Worm (Caenorhabditis elegans) whole organism, L1 larva: ENCODE data around the gene F54B3.4.

Experiments
- C16A3.4 ChIP-seq: fragments of 150-350 bp; optimal IDR thresholded peaks from 2 replicates; lab custom pipeline; 2014; ENCODE audit warnings: missing biosample characterization, missing genetic modification characterization
- C34B4.2 ChIP-seq: sonication (generic microtip); optimal IDR thresholded peaks from 2 replicates; lab custom pipeline; 2017; ENCODE audit warnings: mild to moderate bottlenecking, missing genetic modification characterization, missing compliant biosample characterization
- F16B12.6 ChIP-seq: fragments of 150-350 bp; optimal IDR thresholded peaks from 2 replicates; lab custom pipeline; 2014; ENCODE audit warnings: missing biosample characterization, missing genetic modification characterization
- Y116A8C.19 ChIP-seq: sonication (generic microtip); optimal IDR thresholded peaks from 2 replicates; lab custom pipeline; 2016; ENCODE audit warnings: missing compliant biosample characterization, missing genetic modification characterization, borderline replicate concordance
- alr-1 ChIP-seq: fragments of 200-800 bp; sonication (Bioruptor generic); optimal IDR thresholded peaks from 2 replicates; lab custom pipeline; 2018; ENCODE audit warnings: borderline replicate concordance, mild to moderate bottlenecking, missing genetic modification characterization, missing compliant biosample characterization
- ama-1 ChIP-seq: fragments of 150-350 bp; optimal IDR thresholded peaks from 2 replicates; lab custom pipeline; 2014
- blmp-1 ChIP-seq: fragments of 150-350 bp; optimal IDR thresholded peaks from 2 replicates; lab custom pipeline; 2014; ENCODE audit warnings: missing biosample characterization, missing genetic modification characterization
- ceh-88 ChIP-seq: fragments of 200-800 bp; sonication (Bioruptor generic); IDR thresholded peaks from 2 replicates; pipeline ENCODE4 v1.3.6; 2022; ENCODE audit warnings: missing genetic modification characterization, missing compliant biosample characterization
- ceh-90 ChIP-seq: sonication (generic microtip); optimal IDR thresholded peaks from 2 replicates; lab custom pipeline; 2016; ENCODE audit warnings: missing genetic modification characterization, missing compliant biosample characterization
- dsc-1 ChIP-seq: sonication (generic microtip); optimal IDR thresholded peaks from 2 replicates; lab custom pipeline; 2016; ENCODE audit warnings: mild to moderate bottlenecking, missing genetic modification characterization, missing compliant biosample characterization
- efl-1 ChIP-seq, 4 experiments: fragments of 150-350 bp; optimal IDR thresholded peaks in 3 of 4; peaks in 1 of 4; 1 replicate in 1 of 4; 2 replicates in 3 of 4; lab custom pipeline; 2014; ENCODE audit warnings: missing biosample characterization in 2 of 4, missing genetic modification characterization in 2 of 4, missing genetic modification reagents in 2 of 4
- efl-3 ChIP-seq: fragments of 200-800 bp; sonication (Bioruptor generic); optimal IDR thresholded peaks from 2 replicates; lab custom pipeline; 2018; ENCODE audit warnings: mild to moderate bottlenecking, missing genetic modification characterization, missing compliant biosample characterization
- egl-27 ChIP-seq, 2 experiments: fragments of 150-350 bp in 1 of 2; sonication (generic microtip); optimal IDR thresholded peaks; 3 replicates each; lab custom pipeline; 2017 to 2018; ENCODE audit warnings: missing biosample characterization in 2 of 2, missing genetic modification characterization in 2 of 2, missing genetic modification reagents in 2 of 2
- elt-2 ChIP-seq: sonication (generic microtip); optimal IDR thresholded peaks from 2 replicates; lab custom pipeline; 2016; ENCODE audit warnings: missing genetic modification characterization, mild to moderate bottlenecking, inconsistent platforms, missing compliant biosample characterization, missing genetic modification reagents
- elt-3 ChIP-seq, 6 experiments: fragments of 150-350 bp in 1 of 6; sonication (generic microtip); optimal IDR thresholded peaks; 2 replicates each; lab custom pipeline; 2017 to 2018; ENCODE audit warnings: missing biosample characterization in 6 of 6, missing genetic modification characterization in 6 of 6, inconsistent platforms in 1 of 6
- fkh-8 ChIP-seq: sonication (generic microtip); optimal IDR thresholded peaks from 2 replicates; lab custom pipeline; 2016; ENCODE audit warnings: mild to moderate bottlenecking, missing genetic modification characterization, missing compliant biosample characterization
- grh-1 ChIP-seq: fragments of 200-800 bp; sonication (Bioruptor generic); IDR thresholded peaks from 2 replicates; pipeline ENCODE4 v1.3.6; 2022; ENCODE audit warnings: missing genetic modification reagents, missing genetic modification characterization, missing compliant biosample characterization
- hlh-17 ChIP-seq: fragments of 200-800 bp; sonication (Bioruptor generic); optimal IDR thresholded peaks from 2 replicates; lab custom pipeline; 2018; ENCODE audit warnings: missing genetic modification characterization, mild to moderate bottlenecking, missing compliant biosample characterization, moderate library complexity, borderline replicate concordance
- hlh-4 ChIP-seq: sonication (generic microtip); optimal IDR thresholded peaks from 2 replicates; lab custom pipeline; 2016; ENCODE audit warnings: mild to moderate bottlenecking, missing genetic modification characterization, missing compliant biosample characterization
- irx-1 ChIP-seq: sonication (generic microtip); optimal IDR thresholded peaks from 2 replicates; lab custom pipeline; 2016; ENCODE audit warnings: missing genetic modification characterization, missing compliant biosample characterization
- isw-1 ChIP-seq: fragments of 200-800 bp; sonication (Bioruptor generic); IDR thresholded peaks from 2 replicates; pipeline ENCODE4 v1.3.6; 2022; ENCODE audit warnings: missing genetic modification characterization, missing compliant biosample characterization
- jun-1 ChIP-seq: fragments of 150-350 bp; optimal IDR thresholded peaks from 2 replicates; lab custom pipeline; 2014; ENCODE audit warnings: missing biosample characterization, missing genetic modification reagents, missing genetic modification characterization
- lin-13 ChIP-seq: fragments of 150-350 bp; optimal IDR thresholded peaks from 2 replicates; lab custom pipeline; 2014; ENCODE audit warnings: missing biosample characterization, missing genetic modification reagents, missing genetic modification characterization
- lin-14 ChIP-seq: fragments of 200-800 bp; sonication (Bioruptor generic); optimal IDR thresholded peaks from 2 replicates; lab custom pipeline; 2018; ENCODE audit warnings: mild to moderate bottlenecking, missing genetic modification characterization, moderate library complexity, missing compliant biosample characterization
- lin-15B ChIP-seq: fragments of 150-350 bp; sonication (generic microtip); optimal IDR thresholded peaks from 3 replicates; lab custom pipeline; 2014; ENCODE audit warnings: missing biosample characterization, missing genetic modification characterization
- lir-3 ChIP-seq: sonication (generic microtip); optimal IDR thresholded peaks from 2 replicates; lab custom pipeline; 2016; ENCODE audit warnings: mild to moderate bottlenecking, missing genetic modification characterization, moderate library complexity, missing compliant biosample characterization; ENCODE audit not compliant: poor library complexity
- lsy-2 ChIP-seq, 2 experiments: fragments of 150-350 bp; optimal IDR thresholded peaks; 2 replicates each; lab custom pipeline; 2014; ENCODE audit warnings: missing biosample characterization in 2 of 2, missing genetic modification characterization in 2 of 2
- mab-9 ChIP-seq: fragments of 200-800 bp; sonication (Bioruptor generic); IDR thresholded peaks from 2 replicates; pipeline ENCODE4 v1.3.6; 2022; ENCODE audit warnings: missing genetic modification reagents, missing genetic modification characterization, missing compliant biosample characterization
- mdl-1 ChIP-seq, 2 experiments: fragments of 150-350 bp; optimal IDR thresholded peaks; 2 replicates each; lab custom pipeline; 2014 to 2017; ENCODE audit warnings: missing biosample characterization in 2 of 2, missing genetic modification characterization in 2 of 2, inconsistent platforms in 1 of 2
- mef-2 ChIP-seq: fragments of 150-350 bp; optimal IDR thresholded peaks from 2 replicates; lab custom pipeline; 2014; ENCODE audit warnings: missing biosample characterization, missing genetic modification characterization
- mep-1 ChIP-seq: fragments of 150-350 bp; optimal IDR thresholded peaks from 2 replicates; lab custom pipeline; 2014; ENCODE audit warnings: missing biosample characterization, missing genetic modification characterization
- nhr-12 ChIP-seq: sonication (generic microtip); optimal IDR thresholded peaks from 2 replicates; lab custom pipeline; 2017; ENCODE audit warnings: missing biosample characterization, missing genetic modification characterization
- nhr-20 ChIP-seq: sonication (generic microtip); optimal IDR thresholded peaks from 2 replicates; lab custom pipeline; 2016; ENCODE audit warnings: mild to moderate bottlenecking, missing genetic modification characterization, missing compliant biosample characterization
- nhr-237 ChIP-seq: fragments of 150-350 bp; optimal IDR thresholded peaks from 2 replicates; lab custom pipeline; 2014; ENCODE audit warnings: missing biosample characterization, missing genetic modification characterization
- nhr-47 ChIP-seq: sonication (generic microtip); optimal IDR thresholded peaks from 2 replicates; lab custom pipeline; 2016; ENCODE audit warnings: mild to moderate bottlenecking, missing genetic modification characterization, moderate library complexity, missing compliant biosample characterization
- nhr-77 ChIP-seq: fragments of 150-350 bp; optimal IDR thresholded peaks from 2 replicates; lab custom pipeline; 2014; ENCODE audit warnings: missing biosample characterization, missing genetic modification characterization
- nhr-84 ChIP-seq: sonication (generic microtip); optimal IDR thresholded peaks from 2 replicates; lab custom pipeline; 2017; ENCODE audit warnings: missing biosample characterization, missing genetic modification characterization
- nhr-85 ChIP-seq: sonication (generic microtip); peaks from one replicate; lab custom pipeline; 2016; ENCODE audit warnings: missing genetic modification characterization, inconsistent platforms, missing compliant biosample characterization
- snpc-4 ChIP-seq: fragments of 150-350 bp; optimal IDR thresholded peaks from 2 replicates; lab custom pipeline; 2014; ENCODE audit warnings: missing biosample characterization, missing genetic modification characterization
- snu-23 ChIP-seq: sonication (generic microtip); optimal IDR thresholded peaks from 2 replicates; lab custom pipeline; 2016; ENCODE audit warnings: missing genetic modification characterization, missing compliant biosample characterization
- sptf-1 ChIP-seq: fragments of 150-350 bp; optimal IDR thresholded peaks from 2 replicates; lab custom pipeline; 2014; ENCODE audit warnings: missing biosample characterization, missing genetic modification characterization
- sup-37 ChIP-seq: fragments of 200-800 bp; sonication (Bioruptor generic); optimal IDR thresholded peaks from 2 replicates; lab custom pipeline; 2018; ENCODE audit warnings: mild to moderate bottlenecking, missing genetic modification characterization, missing compliant biosample characterization
- tlp-1 ChIP-seq: fragments of 150-350 bp; optimal IDR thresholded peaks from 2 replicates; lab custom pipeline; 2014; ENCODE audit warnings: missing biosample characterization, missing genetic modification characterization
- unc-130 ChIP-seq: fragments of 150-350 bp; optimal IDR thresholded peaks from 2 replicates; lab custom pipeline; 2017; ENCODE audit warnings: missing biosample characterization, missing genetic modification characterization, inconsistent platforms
- unc-62 ChIP-seq: fragments of 150-350 bp; optimal IDR thresholded peaks from 2 replicates; lab custom pipeline; 2014; ENCODE audit warnings: missing biosample characterization, missing genetic modification reagents, missing genetic modification characterization
- unc-86 ChIP-seq: sonication (generic microtip); optimal IDR thresholded peaks from 2 replicates; lab custom pipeline; 2016; ENCODE audit warnings: missing genetic modification characterization, missing compliant biosample characterization
- unc-98 ChIP-seq: fragments of 200-800 bp; sonication (Bioruptor generic); IDR thresholded peaks from 2 replicates; pipeline ENCODE4 v1.3.6; 2022; ENCODE audit warnings: missing genetic modification characterization, missing compliant biosample characterization
- vab-15 ChIP-seq: sonication (generic microtip); optimal IDR thresholded peaks from 2 replicates; lab custom pipeline; 2017; ENCODE audit warnings: missing genotype, mild to moderate bottlenecking, missing genetic modification characterization, missing compliant biosample characterization
- xbp-1 ChIP-seq: sonication (generic microtip); optimal IDR thresholded peaks from 2 replicates; lab custom pipeline; 2016; ENCODE audit warnings: missing genetic modification characterization, missing compliant biosample characterization
- zag-1 ChIP-seq: fragments of 150-350 bp; optimal IDR thresholded peaks from 2 replicates; lab custom pipeline; 2014; ENCODE audit warnings: missing biosample characterization, missing genetic modification characterization
- ztf-11 ChIP-seq, 2 experiments: sonication (generic microtip); optimal IDR thresholded peaks; 2 replicates each; lab custom pipeline; 2016 to 2017; ENCODE audit warnings: missing genetic modification characterization in 2 of 2, missing biosample characterization in 1 of 2, missing compliant biosample characterization in 1 of 2
- ztf-4 ChIP-seq: fragments of 150-350 bp; optimal IDR thresholded peaks from 2 replicates; lab custom pipeline; 2014; ENCODE audit warnings: missing biosample characterization, missing genetic modification characterization

F54B3.4 gene

ce11 chrII:10248355-10249041 is 22.5 kb downstream of the F54B3.4 start, which contains the start of gene atad-3 (continued):
- TF ChIP-seq efl-3 (GFP tag; lab: Kevin White, UChicago) (no peak), sup-37 (GFP tag; lab: Kevin White, UChicago) (no peak), nhr-20 (peak; percentile 92), lsy-2 (tag; optimal IDR thresholded peaks at IDR 0.05; lab: Kevin White, UChicago) (peak; percentile 89 to 90), zag-1 (tag; lab: Kevin White, UChicago) (no peak), ceh-90 (tag; lab: Kevin White, UChicago) (no peak), F16B12.6 (peak; percentile 67), lin-14 (GFP tag; lab: Kevin White, UChicago) (peak; percentile 93), efl-1 (optimal IDR thresholded peaks at IDR 0.05; lab: Kevin White, UChicago) (peak; percentile 87 to 89), efl-1 (GFP tag; optimal IDR thresholded peaks at IDR 0.05 in 1 of 2; lab: Kevin White, UChicago) (peak; percentile 79 to 98), tlp-1 (no peak), Y116A8C.19 (tag; lab: Kevin White, UChicago) (no peak), mef-2 (tag; lab: Kevin White, UChicago) (no peak), nhr-84 (tag; lab: Kevin White, UChicago) (no peak), C16A3.4 (tag; lab: Kevin White, UChicago) (peak; percentile 76), fkh-8 (tag; lab: Kevin White, UChicago) (peak; percentile 93), snpc-4 (tag; lab: Kevin White, UChicago) (peak; percentile 67), lin-15B (tag; lab: Kevin White, UChicago) (peak; percentile 85), nhr-12 (no peak), mdl-1 (tag; optimal IDR thresholded peaks at IDR 0.05; lab: Kevin White, UChicago) (peak in 1 of 2 experiments; percentile 75), nhr-237 (tag; lab: Kevin White, UChicago) (peak; percentile 70), snu-23 (GFP tag; lab: Kevin White, UChicago) (peak; percentile 92), hlh-17 (GFP tag; lab: Kevin White, UChicago) (no peak), sptf-1 (tag; lab: Kevin White, UChicago) (no peak), lir-3 (tag; lab: Kevin White, UChicago) (peak; percentile 90), unc-86 (tag; lab: Kevin White, UChicago) (peak; percentile 90), egl-27 (tag; optimal IDR thresholded peaks at IDR 0.05; lab: Kevin White, UChicago) (no peak), ztf-11 (tag; optimal IDR thresholded peaks at IDR 0.05; lab: Kevin White, UChicago) (peak in 1 of 2 experiments; percentile 91), elt-2 (tag; lab: Kevin White, UChicago) (peak; percentile 29), ama-1 (lab: Kevin White, UChicago) (no peak), isw-1 (peak; percentile 97), xbp-1 (tag; lab: Kevin White, UChicago) (peak; percentile 88), C34B4.2 (no peak), nhr-47 (tag; lab: Kevin White, UChicago) (peak; percentile 93), elt-3 (tag; optimal IDR thresholded peaks at IDR 0.05; lab: Kevin White, UChicago) (peak in 3 of 6 experiments; percentile 48 to 65 (median 58)), ceh-88 (GFP tag; lab: Robert Waterston, UW) (peak; percentile 83), blmp-1 (peak; percentile 49), vab-15 (peak; percentile 77), grh-1 (GFP tag; lab: Robert Waterston, UW) (peak; percentile 85), irx-1 (tag; lab: Kevin White, UChicago) (peak; percentile 74), hlh-4 (no peak), jun-1 (tag; lab: Kevin White, UChicago) (peak; percentile 65), mab-9 (GFP tag; lab: Robert Waterston, UW) (peak; percentile 95), alr-1 (no peak), unc-98 (GFP tag; lab: Robert Waterston, UW) (peak; percentile 97), ztf-4 (tag; lab: Kevin White, UChicago) (peak; percentile 59), dsc-1 (tag; lab: Kevin White, UChicago) (peak; percentile 83), unc-62 (GFP tag; lab: Kevin White, UChicago) (no peak), nhr-85 (peak; percentile 87), lin-13 (GFP tag; lab: Kevin White, UChicago) (peak; percentile 90), nhr-77 (tag; lab: Kevin White, UChicago) (peak; percentile 83), unc-130 (tag; lab: Kevin White, UChicago) (peak; percentile 27), mep-1 (tag; lab: Kevin White, UChicago) (peak; percentile 88)
